Worm (Caenorhabditis elegans) whole organism, L2 larva: ENCODE measurements around the gene lact-4.
A peak's percentile ranks its signal among the peaks of the same experiment; 100 is the strongest.

Experiments used
- C34F6.9 ChIP-seq: fragments of 150-350 bp; optimal IDR thresholded peaks from 2 replicates; lab custom pipeline; 2014; ENCODE audit warnings: missing biosample characterization, missing genetic modification characterization
- F13H6.1 ChIP-seq: sonication (generic microtip); optimal IDR thresholded peaks from 2 replicates; lab custom pipeline; 2016; ENCODE audit warnings: missing genetic modification characterization, missing compliant biosample characterization
- R02D3.7 ChIP-seq: fragments of 150-350 bp; optimal IDR thresholded peaks from 2 replicates; lab custom pipeline; 2014; ENCODE audit warnings: missing biosample characterization, missing genetic modification characterization
- ZK546.5 ChIP-seq: sonication (generic microtip); optimal IDR thresholded peaks from 2 replicates; lab custom pipeline; 2017; ENCODE audit warnings: missing biosample characterization, missing genetic modification characterization
- alr-1 ChIP-seq: fragments of 150-350 bp; optimal IDR thresholded peaks from 2 replicates; lab custom pipeline; 2014; ENCODE audit warnings: missing biosample characterization, missing genetic modification characterization
- aly-2 ChIP-seq: fragments of 150-350 bp; optimal IDR thresholded peaks from 2 replicates; lab custom pipeline; 2014; ENCODE audit warnings: missing biosample characterization, missing genetic modification characterization
- ama-1 ChIP-seq: fragments of 150-350 bp; optimal IDR thresholded peaks from 2 replicates; lab custom pipeline; 2018; ENCODE audit warnings: inconsistent platforms
- blmp-1 ChIP-seq: sonication (generic microtip); optimal IDR thresholded peaks from 2 replicates; lab custom pipeline; 2017; ENCODE audit warnings: missing genetic modification characterization, mild to moderate bottlenecking, missing compliant biosample characterization, antibody characterized with exemption, moderate library complexity; ENCODE audit not compliant: insufficient read depth
- ceh-16 ChIP-seq: fragments of 150-350 bp; optimal IDR thresholded peaks from 2 replicates; lab custom pipeline; 2014; ENCODE audit warnings: missing biosample characterization, missing genetic modification characterization
- crh-2 ChIP-seq: sonication (generic microtip); optimal IDR thresholded peaks from 2 replicates; lab custom pipeline; 2017; ENCODE audit warnings: missing biosample characterization, missing genetic modification characterization
- dmd-4 ChIP-seq: sonication (generic microtip); optimal IDR thresholded peaks from 2 replicates; lab custom pipeline; 2017; ENCODE audit warnings: missing biosample characterization, missing genetic modification characterization
- egl-27 ChIP-seq: sonication (generic microtip); optimal IDR thresholded peaks from 3 replicates; lab custom pipeline; 2017; ENCODE audit warnings: missing biosample characterization, missing genetic modification reagents, missing genetic modification characterization
- elt-1 ChIP-seq: fragments of 150-350 bp; optimal IDR thresholded peaks from 2 replicates; lab custom pipeline; 2014; ENCODE audit warnings: missing biosample characterization, missing genetic modification characterization
- elt-3 ChIP-seq: sonication (generic microtip); optimal IDR thresholded peaks from 2 replicates; lab custom pipeline; 2017; ENCODE audit warnings: missing biosample characterization, missing genetic modification characterization
- fos-1 ChIP-seq: fragments of 150-350 bp; optimal IDR thresholded peaks from 2 replicates; lab custom pipeline; 2014; ENCODE audit warnings: missing biosample characterization, missing genetic modification characterization
- gmeb-1 ChIP-seq: fragments of 150-350 bp; optimal IDR thresholded peaks from 2 replicates; lab custom pipeline; 2014; ENCODE audit warnings: missing biosample characterization, missing genetic modification characterization
- lin-11 ChIP-seq: fragments of 150-350 bp; sonication (generic microtip); optimal IDR thresholded peaks from 2 replicates; lab custom pipeline; 2014; ENCODE audit warnings: missing biosample characterization, missing genetic modification characterization, inconsistent platforms, mixed read lengths
- lin-13 ChIP-seq: fragments of 150-350 bp; optimal IDR thresholded peaks from 2 replicates; lab custom pipeline; 2014; ENCODE audit warnings: missing biosample characterization, missing genetic modification reagents, missing genetic modification characterization
- lsy-2 ChIP-seq, 2 experiments: fragments of 150-350 bp in 1 of 2; sonication (generic microtip) in 1 of 2; optimal IDR thresholded peaks; 2 replicates each; lab custom pipeline; 2014 to 2017; ENCODE audit warnings: missing biosample characterization in 2 of 2, missing genetic modification characterization in 2 of 2
- mdl-1 ChIP-seq, 2 experiments: fragments of 150-350 bp in 1 of 2; sonication (generic microtip) in 1 of 2; optimal IDR thresholded peaks; 2 replicates each; lab custom pipeline; 2017; ENCODE audit warnings: missing biosample characterization in 2 of 2, missing genetic modification characterization in 2 of 2
- nhr-10 ChIP-seq: sonication (generic microtip); optimal IDR thresholded peaks from 2 replicates; lab custom pipeline; 2017; ENCODE audit warnings: missing biosample characterization, missing genetic modification characterization
- nhr-11 ChIP-seq: fragments of 150-350 bp; optimal IDR thresholded peaks from 2 replicates; lab custom pipeline; 2014; ENCODE audit warnings: missing biosample characterization, missing genetic modification characterization
- nhr-12 ChIP-seq: fragments of 150-350 bp; optimal IDR thresholded peaks from 2 replicates; lab custom pipeline; 2014; ENCODE audit warnings: missing biosample characterization, missing genetic modification characterization
- nhr-129 ChIP-seq: fragments of 150-350 bp; optimal IDR thresholded peaks from 2 replicates; lab custom pipeline; 2014; ENCODE audit warnings: missing biosample characterization, missing genetic modification characterization
- nhr-21 ChIP-seq: fragments of 150-350 bp; optimal IDR thresholded peaks from 2 replicates; lab custom pipeline; 2014; ENCODE audit warnings: missing biosample characterization, missing genetic modification characterization
- nhr-6 ChIP-seq: fragments of 150-350 bp; optimal IDR thresholded peaks from 2 replicates; lab custom pipeline; 2014; ENCODE audit warnings: missing biosample characterization, missing genetic modification characterization
- peb-1 ChIP-seq: fragments of 150-350 bp; optimal IDR thresholded peaks from 2 replicates; lab custom pipeline; 2014; ENCODE audit warnings: missing biosample characterization, missing genetic modification characterization
- sem-4 ChIP-seq: fragments of 150-350 bp; optimal IDR thresholded peaks from 2 replicates; lab custom pipeline; 2014; ENCODE audit warnings: missing biosample characterization, missing genetic modification reagents, missing genetic modification characterization
- skn-1 ChIP-seq: sonication (generic microtip); optimal IDR thresholded peaks from 2 replicates; lab custom pipeline; 2017; ENCODE audit warnings: missing biosample characterization, missing genetic modification characterization
- sma-3 ChIP-seq: sonication (generic microtip); optimal IDR thresholded peaks from 2 replicates; lab custom pipeline; 2016; ENCODE audit warnings: missing genetic modification reagents, missing genetic modification characterization, missing compliant biosample characterization
- sma-9 ChIP-seq, 2 experiments: fragments of 150-350 bp in 1 of 2; sonication (generic microtip) in 1 of 2; optimal IDR thresholded peaks; 2 replicates each; lab custom pipeline; 2014 to 2016; ENCODE audit warnings: missing genetic modification characterization in 2 of 2, mild to moderate bottlenecking in 1 of 2, missing biosample characterization in 1 of 2, missing compliant biosample characterization in 1 of 2, missing genetic modification reagents in 1 of 2, moderate library complexity in 1 of 2
- snpc-4 ChIP-seq: fragments of 150-350 bp; optimal IDR thresholded peaks from 2 replicates; lab custom pipeline; 2014; ENCODE audit warnings: missing biosample characterization, missing genetic modification characterization
- unc-39 ChIP-seq: fragments of 150-350 bp; optimal IDR thresholded peaks from 2 replicates; lab custom pipeline; 2014; ENCODE audit warnings: missing biosample characterization, missing genetic modification characterization
- unc-55 ChIP-seq: fragments of 150-350 bp; sonication (generic microtip); optimal IDR thresholded peaks from 3 replicates; lab custom pipeline; 2014; ENCODE audit warnings: missing biosample characterization, missing genetic modification reagents, missing genetic modification characterization
- unc-62 ChIP-seq: fragments of 150-350 bp; optimal IDR thresholded peaks from 2 replicates; lab custom pipeline; 2014; ENCODE audit warnings: missing biosample characterization, missing genetic modification reagents, missing genetic modification characterization
- zag-1 ChIP-seq: fragments of 150-350 bp; optimal IDR thresholded peaks from 2 replicates; lab custom pipeline; 2014; ENCODE audit warnings: missing biosample characterization, missing genetic modification characterization
- ztf-1 ChIP-seq: fragments of 200-800 bp; sonication (Bioruptor generic); conservative IDR thresholded peaks from 2 replicates; pipeline ENCODE4 v1.3.6; 2022; ENCODE audit warnings: missing genetic modification characterization, missing compliant biosample characterization
- ztf-4 ChIP-seq: fragments of 150-350 bp; optimal IDR thresholded peaks from 2 replicates; lab custom pipeline; 2014; ENCODE audit warnings: missing biosample characterization, missing genetic modification characterization

lact-4 gene

DNA sequence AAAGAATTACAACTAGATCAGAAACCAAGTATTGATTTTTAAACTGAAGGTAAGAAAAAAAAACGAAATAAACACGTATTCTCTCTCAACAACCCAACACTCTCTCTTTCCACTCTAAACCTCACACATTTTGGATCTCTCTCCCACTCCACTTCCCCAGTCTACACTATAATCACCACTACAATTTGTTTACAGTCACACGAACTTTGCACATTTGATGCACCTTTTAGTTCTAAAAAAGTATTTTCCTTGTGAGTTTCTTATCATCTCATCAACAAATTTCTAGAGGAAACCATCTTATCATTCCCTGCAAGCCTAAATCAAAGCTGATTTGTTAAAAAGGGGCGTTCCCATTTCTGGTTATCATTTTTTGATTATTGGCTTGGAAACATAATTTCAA is 4.3 kb upstream of the lact-4 start:
- TF ChIP-seq fos-1 (tag; lab: Kevin White, UChicago) (peak; percentile 71), elt-3 (no peak), nhr-11 (no peak), sma-9 (GFP tag; optimal IDR thresholded peaks at IDR 0.05; lab: Kevin White, UChicago) (peak; percentile 68), sma-9 (tag; optimal IDR thresholded peaks at IDR 0.05; lab: Kevin White, UChicago) (no peak), crh-2 (tag; lab: Kevin White, UChicago) (peak; percentile 78), peb-1 (tag; lab: Kevin White, UChicago) (no peak), nhr-21 (tag; lab: Kevin White, UChicago) (no peak), unc-39 (no peak), egl-27 (tag; lab: Kevin White, UChicago) (peak; percentile 13), ztf-1 (GFP tag; lab: Robert Waterston, UW) (no peak), F13H6.1 (tag; lab: Kevin White, UChicago) (peak; percentile 56), elt-1 (no peak), lsy-2 (tag; optimal IDR thresholded peaks at IDR 0.05; lab: Kevin White, UChicago) (peak in 1 of 2 experiments; percentile 26), nhr-129 (peak; percentile 63), C34F6.9 (tag; lab: Kevin White, UChicago) (peak; percentile 33), sem-4 (tag; lab: Kevin White, UChicago) (no peak), unc-55 (GFP tag; lab: Kevin White, UChicago) (peak; percentile 4), gmeb-1 (tag; lab: Kevin White, UChicago) (peak; percentile 30), ama-1 (lab: Kevin White, UChicago) (peak; percentile 8), ZK546.5 (no peak)

- no peak for TF ChIP-seq ceh-16 (tag; lab: Kevin White, UChicago)
- TF ChIP-seq ztf-1 (GFP tag; lab: Robert Waterston, UW): no peak
- TF ChIP-seq C34F6.9 (tag; lab: Kevin White, UChicago): no peak
- TF ChIP-seq sma-3: no peak
- TF ChIP-seq lin-13 (GFP tag; lab: Kevin White, UChicago): no peak
- TF ChIP-seq aly-2 (tag; lab: Kevin White, UChicago): no peak
- peak; percentile 39 for TF ChIP-seq ama-1 (lab: Kevin White, UChicago)
- TF ChIP-seq lin-11: no peak
- no peak for TF ChIP-seq gmeb-1 (tag; lab: Kevin White, UChicago)
- no peak for TF ChIP-seq ZK546.5
- TF ChIP-seq nhr-129: peak; percentile 54
- TF ChIP-seq elt-3: no peak
- TF ChIP-seq nhr-12 (tag; lab: Kevin White, UChicago): no peak
- TF ChIP-seq unc-62 (GFP tag; lab: Kevin White, UChicago): no peak
- TF ChIP-seq skn-1: peak; percentile 83
- TF ChIP-seq sem-4 (tag; lab: Kevin White, UChicago): peak; percentile 52
- TF ChIP-seq elt-1: no peak
- no peak for TF ChIP-seq unc-39
- no peak for TF ChIP-seq snpc-4 (tag; lab: Kevin White, UChicago)
- TF ChIP-seq F13H6.1 (tag; lab: Kevin White, UChicago): no peak
- TF ChIP-seq fos-1 (tag; lab: Kevin White, UChicago): peak; percentile 13
- TF ChIP-seq alr-1 (tag; lab: Kevin White, UChicago): no peak
- TF ChIP-seq nhr-10: no peak
- TF ChIP-seq unc-55 (GFP tag; lab: Kevin White, UChicago): no peak
- TF ChIP-seq R02D3.7 (tag; lab: Kevin White, UChicago): no peak
- TF ChIP-seq nhr-6 (tag; lab: Kevin White, UChicago): no peak
- TF ChIP-seq sma-9 (GFP tag; optimal IDR thresholded peaks at IDR 0.05; lab: Kevin White, UChicago): peak; percentile 77
- TF ChIP-seq sma-9 (tag; optimal IDR thresholded peaks at IDR 0.05; lab: Kevin White, UChicago): no peak
- TF ChIP-seq dmd-4 (tag; lab: Kevin White, UChicago): no peak
- peak in 1 of 2 experiments; percentile 17 for TF ChIP-seq mdl-1 (tag; optimal IDR thresholded peaks at IDR 0.05; lab: Kevin White, UChicago)
- TF ChIP-seq zag-1 (tag; lab: Kevin White, UChicago): peak; percentile 0
- no peak for TF ChIP-seq blmp-1 (tag; lab: Kevin White, UChicago)
- TF ChIP-seq, all 48 proteins: peak for 8
Observed at ce11 chrII:8483793-8484186, 3.5 kb upstream of the lact-4 start, which contains the start of gene taap-1. Gene taap-1 (minus strand): TSS chrII:8483871.

DNA sequence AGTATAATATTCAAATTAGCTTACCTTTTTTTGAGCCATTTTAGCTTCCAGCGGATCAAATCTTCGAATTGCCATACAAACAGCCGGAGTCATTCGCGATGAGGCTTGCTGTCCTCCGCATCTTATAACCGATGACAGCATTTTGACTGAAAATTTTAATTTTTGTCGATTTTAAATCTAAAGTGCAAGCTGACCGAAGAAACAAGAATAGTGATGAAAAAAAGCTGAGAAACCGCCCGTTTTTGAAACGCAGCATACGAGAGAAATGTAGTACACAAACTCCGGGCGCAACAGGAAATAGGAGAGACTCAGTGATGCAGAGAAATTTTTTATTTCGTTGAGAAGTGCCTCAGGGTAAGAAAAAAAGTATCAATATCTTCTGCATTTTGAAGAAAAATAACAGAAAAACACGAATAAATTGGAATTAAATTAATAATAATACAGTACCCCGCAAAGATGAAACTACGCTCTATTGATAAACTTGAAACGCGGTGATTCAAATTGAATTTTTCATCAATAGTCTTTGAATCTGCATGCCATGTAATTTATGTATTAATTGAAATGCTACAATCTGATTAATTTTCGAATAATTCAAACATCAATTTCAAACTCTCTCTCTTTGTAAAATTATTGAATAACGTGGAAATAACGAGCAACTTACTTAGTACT is 3.0 kb upstream of the lact-4 start:
- TF ChIP-seq unc-55 (GFP tag; lab: Kevin White, UChicago) (peak; percentile 12), lsy-2 (tag; optimal IDR thresholded peaks at IDR 0.05; lab: Kevin White, UChicago) (peak in 1 of 2 experiments; percentile 84), dmd-4 (tag; lab: Kevin White, UChicago) (no peak), C34F6.9 (tag; lab: Kevin White, UChicago) (peak; percentile 31), unc-62 (GFP tag; lab: Kevin White, UChicago) (no peak), crh-2 (tag; lab: Kevin White, UChicago) (peak; percentile 13), nhr-129 (peak; percentile 51), gmeb-1 (tag; lab: Kevin White, UChicago) (peak; percentile 40), fos-1 (tag; lab: Kevin White, UChicago) (peak; percentile 20), ama-1 (lab: Kevin White, UChicago) (no peak), nhr-11 (peak; percentile 26), ztf-1 (GFP tag; lab: Robert Waterston, UW) (no peak), ztf-4 (no peak), F13H6.1 (tag; lab: Kevin White, UChicago) (peak; percentile 11), unc-39 (no peak)
- TF ChIP-seq, all 48 proteins: peak for 9
